Worm (Caenorhabditis elegans): ENCODE results near the gene lst-2.

Gene lst-2

DNA sequence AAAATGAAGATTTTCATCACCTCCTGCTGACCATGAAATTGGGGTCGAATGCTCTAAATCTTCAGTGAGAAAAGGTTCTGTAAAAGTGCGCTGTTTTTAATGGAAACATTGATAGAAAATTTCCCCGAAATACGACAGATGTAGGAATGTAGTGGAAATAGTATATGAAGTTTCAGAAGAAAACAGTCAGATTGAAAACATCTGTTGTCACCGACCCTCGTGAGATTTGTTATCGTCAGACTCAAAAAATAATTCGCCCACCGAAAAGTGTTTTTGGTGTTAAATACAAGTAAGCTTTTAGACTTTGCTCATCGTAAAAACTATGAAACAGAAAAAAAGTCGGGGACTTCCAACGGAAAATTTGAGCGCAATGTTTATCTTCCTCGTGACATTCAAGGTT lies 18.3 kb downstream of the lst-2 start, which contains the start of gene F14H12.8:
TSS of gene F14H12.8 (minus strand) at position 101 of the 400 bp plus-strand sequence.
- TF ChIP-seq egrh-3 (GFP tag; IDR thresholded peaks at IDR 0.05) (no peak), ztf-26 (tag; optimal IDR thresholded peaks at IDR 0.05) (no peak), rec-8 (tag; optimal IDR thresholded peaks at IDR 0.05) (no peak), B0035.1 (tag; optimal IDR thresholded peaks at IDR 0.05) (no peak), madf-10 (tag; optimal IDR thresholded peaks at IDR 0.05) (no peak), repo-1 (tag; optimal IDR thresholded peaks at IDR 0.05) (no peak), gei-17 (GFP tag; optimal IDR thresholded peaks at IDR 0.05) (no peak), zfh-2 (GFP tag; conservative IDR thresholded peaks at IDR 0.05) (no peak), dpff-1 (tag; optimal IDR thresholded peaks at IDR 0.05) (no peak), sdz-38 (tag; optimal IDR thresholded peaks at IDR 0.05) (no peak), mes-4 (tag; optimal IDR thresholded peaks at IDR 0.05) (no peak), ama-1 (optimal IDR thresholded peaks at IDR 0.05) (no peak), ama-1 (GFP tag; optimal IDR thresholded peaks at IDR 0.05) (no peak), madf-8 (GFP tag; conservative IDR thresholded peaks at IDR 0.05) (no peak), C17E4.6 (GFP tag; IDR thresholded peaks at IDR 0.05) (no peak), efl-1 (GFP tag; optimal IDR thresholded peaks at IDR 0.05) (no peak)

DNA sequence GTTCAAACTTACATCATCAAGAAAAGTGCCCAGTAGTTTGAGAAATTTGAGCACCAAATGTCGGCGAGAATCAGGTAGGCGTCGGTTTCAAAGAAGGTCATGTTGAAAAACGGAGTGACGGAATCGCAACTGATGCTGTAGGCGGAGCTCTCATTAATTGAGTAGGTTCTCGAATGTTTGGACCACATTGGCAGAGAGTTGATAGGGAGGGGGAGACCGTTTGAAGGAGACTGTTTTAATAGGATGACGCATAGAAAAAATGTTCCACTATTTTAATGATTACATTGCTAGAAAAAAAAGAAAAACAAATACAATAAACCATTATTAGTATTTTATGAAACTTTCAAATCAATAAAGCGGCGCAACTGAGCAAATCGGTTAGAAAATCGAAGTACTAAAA lies 20.0 kb downstream of the lst-2 start, which contains the start of gene F14H12.17:
TSS of gene F14H12.17 (minus strand) at position 101 of the 400 bp plus-strand sequence.
- no peak for TF ChIP-seq snpc-1.1 (tag; optimal IDR thresholded peaks at IDR 0.05; ENCODE audit: insufficient read depth)

DNA sequence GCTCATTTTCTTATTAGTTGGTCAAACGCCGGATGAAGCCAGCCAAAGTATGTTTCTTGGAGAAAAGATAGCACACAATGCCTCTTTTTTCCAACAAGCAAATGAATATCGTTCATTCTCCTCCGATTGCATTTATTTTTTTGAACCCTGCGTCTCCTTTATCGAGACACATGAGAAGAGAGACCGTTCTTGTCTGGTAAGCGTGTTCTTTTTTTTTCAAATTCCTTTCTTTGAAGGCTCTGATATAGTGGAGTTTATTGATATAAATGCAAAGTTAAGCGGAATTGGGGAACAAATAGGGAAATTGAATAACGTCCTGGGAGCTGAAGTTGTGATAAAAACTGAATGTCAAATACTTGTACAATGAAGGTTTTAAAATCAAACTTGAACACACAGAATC lies 20.6 kb downstream of the lst-2 start, which contains the start of gene F14H12.7:
TSS of gene F14H12.7 (minus strand) at position 101 of the 400 bp plus-strand sequence.
- TF ChIP-seq nhr-80 (tag; optimal IDR thresholded peaks at IDR 0.05) (no peak), C17E4.6 (GFP tag; IDR thresholded peaks at IDR 0.05) (no peak), tlf-1 (GFP tag; optimal IDR thresholded peaks at IDR 0.05) (no peak)

DNA sequence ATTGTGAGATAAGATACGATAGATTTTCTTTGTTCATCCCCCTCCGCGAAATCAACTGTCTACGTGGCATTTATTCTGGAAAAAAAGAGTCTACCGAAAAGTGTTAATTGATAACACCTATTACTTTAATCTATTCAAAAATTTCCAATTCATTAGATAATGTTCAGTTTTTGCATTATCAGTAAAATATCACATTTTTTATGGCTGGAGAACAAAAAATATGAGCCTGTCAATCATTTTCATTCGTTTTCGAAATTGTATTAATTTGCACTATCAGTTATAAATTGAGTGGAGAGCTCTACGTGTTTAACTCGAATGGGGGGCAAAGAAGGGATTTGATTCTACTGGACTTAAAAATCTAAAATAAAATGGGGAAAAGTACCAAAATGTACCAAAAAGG lies 24.1 kb downstream of the lst-2 start:
- TF ChIP-seq D2030.7 (GFP tag; IDR thresholded peaks at IDR 0.05): no peak
- TF ChIP-seq attf-3 (GFP tag; conservative IDR thresholded peaks at IDR 0.05): no peak
- no peak for TF ChIP-seq cebp-2 (GFP tag; IDR thresholded peaks at IDR 0.05)
- peak; percentile 58 for TF ChIP-seq nhr-80 (tag; optimal IDR thresholded peaks at IDR 0.05)
- TF ChIP-seq unc-62 (GFP tag; optimal IDR thresholded peaks at IDR 0.05): peak; percentile 8
- no peak for TF ChIP-seq zfh-2 (GFP tag; conservative IDR thresholded peaks at IDR 0.05)
- TF ChIP-seq madf-10 (tag; optimal IDR thresholded peaks at IDR 0.05): no peak
- no peak for TF ChIP-seq ceh-91 (GFP tag; IDR thresholded peaks at IDR 0.05)

DNA sequence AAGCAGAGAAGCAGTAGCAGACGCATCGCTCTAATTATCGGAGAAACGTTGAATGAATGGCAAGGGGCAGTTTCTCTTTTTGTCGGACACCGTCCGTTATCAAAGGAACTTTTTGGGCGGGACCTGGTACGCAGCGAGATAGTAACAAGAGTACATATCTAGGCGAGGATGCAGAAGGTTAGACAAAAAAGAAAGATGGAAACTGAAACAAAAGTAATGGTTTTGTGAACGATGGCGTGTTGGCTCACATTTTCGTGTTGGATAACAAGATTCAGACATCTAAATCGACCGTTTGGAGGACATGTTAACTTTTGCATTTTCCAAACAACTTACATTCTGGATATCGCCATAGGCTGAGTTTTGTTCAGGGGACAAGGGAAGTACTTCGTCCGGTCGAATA lies 25.7 kb downstream of the lst-2 start, which contains the start of gene F14H12.6:
TSS of gene F14H12.6 (minus strand) at position 101 of the 400 bp plus-strand sequence.
- TF ChIP-seq lin-54 (GFP tag; optimal IDR thresholded peaks at IDR 0.05) (no peak), madf-3 (GFP tag; IDR thresholded peaks at IDR 0.05) (no peak), tlf-1 (GFP tag; optimal IDR thresholded peaks at IDR 0.05) (no peak), nhr-80 (tag; optimal IDR thresholded peaks at IDR 0.05) (no peak), T26A5.8 (tag; optimal IDR thresholded peaks at IDR 0.05) (no peak), aptf-3 (GFP tag; IDR thresholded peaks at IDR 0.05) (no peak), attf-6 (GFP tag; IDR thresholded peaks at IDR 0.05) (no peak), dox-1 (GFP tag; IDR thresholded peaks at IDR 0.05) (no peak), hlh-12 (tag; optimal IDR thresholded peaks at IDR 0.05) (no peak), cebp-2 (GFP tag; IDR thresholded peaks at IDR 0.05) (no peak), Y53F4B.3 (GFP tag; IDR thresholded peaks at IDR 0.05) (no peak)

All from whole organism, young adult.